Fruit fly (Drosophila melanogaster) whole organism, embryonic: ENCODE results near the gene corto.
A peak's percentile ranks its signal among the peaks of the same experiment; 100 is the strongest.

Experiments used
- ATbp ChIP-seq: fragments of 200-800 bp; sonication (Bioruptor generic); optimal IDR thresholded peaks from 2 replicates; lab custom pipeline; 2017; ENCODE audit warnings: missing biosample characterization, mild to moderate bottlenecking, missing genetic modification characterization, missing genetic modification reagents
- Asciz ChIP-seq: fragments of 200-800 bp; sonication (Bioruptor generic); optimal IDR thresholded peaks from 2 replicates; lab custom pipeline; 2017; ENCODE audit warnings: missing biosample characterization, mild to moderate bottlenecking, missing genetic modification characterization, missing genetic modification reagents
- B-H2 ChIP-seq: fragments of 200-800 bp; sonication (Bioruptor generic); optimal IDR thresholded peaks from 2 replicates; lab custom pipeline; 2018; ENCODE audit warnings: missing biosample characterization, mild to moderate bottlenecking, missing genetic modification characterization
- Bgb ChIP-seq: fragments of 200-800 bp; sonication (Bioruptor generic); IDR thresholded peaks from 2 replicates; pipeline ENCODE4 v1.3.6; 2022; ENCODE audit warnings: missing biosample characterization, missing genetic modification characterization; ENCODE audit not compliant: partially characterized antibody
- Bteb2 ChIP-seq: fragments of 200-800 bp; sonication (Bioruptor generic); optimal IDR thresholded peaks from 2 replicates; lab custom pipeline; 2016; ENCODE audit warnings: missing biosample characterization, missing genetic modification characterization
- CG10565 ChIP-seq: fragments of 200-800 bp; sonication (Bioruptor generic); optimal IDR thresholded peaks from 3 replicates; lab custom pipeline; 2016; ENCODE audit warnings: missing biosample characterization, mild to moderate bottlenecking, missing genetic modification characterization
- CG11504 ChIP-seq: fragments of 200-800 bp; sonication (Bioruptor generic); optimal IDR thresholded peaks from 3 replicates; lab custom pipeline; 2019; ENCODE audit warnings: missing biosample characterization, mild to moderate bottlenecking, missing genetic modification characterization, moderate library complexity
- CG1233 ChIP-seq: fragments of 200-800 bp; sonication (Bioruptor generic); optimal IDR thresholded peaks from 4 replicates; lab custom pipeline; 2018; ENCODE audit warnings: missing biosample characterization, mild to moderate bottlenecking, missing genetic modification characterization
- CG14667 ChIP-seq: fragments of 200-800 bp; sonication (Bioruptor generic); IDR thresholded peaks from 2 replicates; pipeline ENCODE4 v1.3.6; 2022; ENCODE audit warnings: missing biosample characterization, missing genetic modification characterization
- CG15011 ChIP-seq: fragments of 200-800 bp; sonication (Bioruptor generic); optimal IDR thresholded peaks from 3 replicates; lab custom pipeline; 2018; ENCODE audit warnings: missing biosample characterization, mild to moderate bottlenecking, missing genetic modification characterization
- CG15073 ChIP-seq: fragments of 200-800 bp; sonication (Bioruptor generic); optimal IDR thresholded peaks from 2 replicates; lab custom pipeline; 2016; ENCODE audit warnings: missing biosample characterization, missing genetic modification characterization
- CG15514 ChIP-seq: fragments of 200-800 bp; sonication (Bioruptor generic); optimal IDR thresholded peaks from 3 replicates; lab custom pipeline; 2017; ENCODE audit warnings: missing biosample characterization, missing genetic modification characterization, mild to moderate bottlenecking, moderate library complexity, missing genetic modification reagents
- CG17328 ChIP-seq: fragments of 200-800 bp; sonication (Bioruptor generic); IDR thresholded peaks from 2 replicates; pipeline ENCODE4 v1.3.6; 2022; ENCODE audit warnings: missing biosample characterization, missing genetic modification characterization
- CG17612 ChIP-seq: fragments of 200-800 bp; sonication (Bioruptor generic); IDR thresholded peaks from 2 replicates; pipeline ENCODE4 v1.3.6; 2022; ENCODE audit warnings: missing biosample characterization, missing genetic modification characterization
- CG6175 ChIP-seq: fragments of 200-800 bp; sonication (Bioruptor generic); IDR thresholded peaks from 3 replicates; pipeline ENCODE4 v1.3.6; 2022; ENCODE audit warnings: missing biosample characterization, missing genetic modification characterization
- CG6654 ChIP-seq: fragments of 200-800 bp; sonication (Bioruptor generic); optimal IDR thresholded peaks from 2 replicates; lab custom pipeline; 2017; ENCODE audit warnings: missing biosample characterization, mild to moderate bottlenecking, missing genetic modification characterization
- CkIIα-i1 ChIP-seq: fragments of 200-800 bp; sonication (Bioruptor generic); IDR thresholded peaks from 2 replicates; pipeline ENCODE4 v1.3.6; 2022; ENCODE audit warnings: missing biosample characterization, missing genetic modification characterization
- CoRest ChIP-seq: fragments of 200-800 bp; sonication (Bioruptor generic); optimal IDR thresholded peaks from 3 replicates; lab custom pipeline; 2018; ENCODE audit warnings: missing biosample characterization, mild to moderate bottlenecking, missing genetic modification characterization, moderate library complexity
- Doc2 ChIP-seq: fragments of 200-800 bp; sonication (Bioruptor generic); IDR thresholded peaks from 2 replicates; pipeline ENCODE4 v1.3.6; 2022; ENCODE audit warnings: missing biosample characterization, missing genetic modification characterization
- Dref ChIP-seq: fragments of 200-800 bp; sonication (Bioruptor generic); IDR thresholded peaks from 2 replicates; pipeline ENCODE4 v1.3.6; 2022; ENCODE audit warnings: missing biosample characterization, missing genetic modification characterization
- Ets65A ChIP-seq: fragments of 200-800 bp; sonication (Bioruptor generic); peaks from one replicate; lab custom pipeline; 2016; ENCODE audit warnings: missing biosample characterization, missing genetic modification characterization
- Gug ChIP-seq: fragments of 200-800 bp; sonication (Bioruptor generic); IDR thresholded peaks from 4 replicates; pipeline ENCODE4 v1.3.6; 2022; ENCODE audit warnings: missing biosample characterization, missing genetic modification characterization
- Hand ChIP-seq: fragments of 200-800 bp; sonication (Bioruptor generic); optimal IDR thresholded peaks from 2 replicates; lab custom pipeline; 2017; ENCODE audit warnings: mild to moderate bottlenecking, missing biosample characterization, missing genetic modification reagents, missing genetic modification characterization
- HmgD ChIP-seq: fragments of 200-800 bp; sonication (Bioruptor generic); optimal IDR thresholded peaks from 3 replicates; lab custom pipeline; 2016; ENCODE audit warnings: missing biosample characterization, missing genetic modification characterization
- Hsf ChIP-seq: fragments of 200-800 bp; sonication (Bioruptor generic); optimal IDR thresholded peaks from 3 replicates; lab custom pipeline; 2016; ENCODE audit warnings: missing biosample characterization, missing genetic modification characterization
- Optix ChIP-seq: fragments of 200-800 bp; sonication (Bioruptor generic); IDR thresholded peaks from 3 replicates; pipeline ENCODE4 v1.3.6; 2022; ENCODE audit warnings: missing biosample characterization, missing genetic modification characterization
- PHDP ChIP-seq: fragments of 200-800 bp; sonication (Bioruptor generic); optimal IDR thresholded peaks from 3 replicates; lab custom pipeline; 2018; ENCODE audit warnings: missing biosample characterization, mild to moderate bottlenecking, missing genetic modification characterization, moderate library complexity
- Sry-β ChIP-seq: fragments of 200-800 bp; sonication (Bioruptor generic); optimal IDR thresholded peaks from 2 replicates; lab custom pipeline; 2018; ENCODE audit warnings: missing biosample characterization, mild to moderate bottlenecking, missing genetic modification characterization, moderate library complexity
- Taf1 ChIP-seq: fragments of 200-800 bp; sonication (Bioruptor generic); IDR thresholded peaks from 2 replicates; pipeline ENCODE4 v1.3.6; 2022; ENCODE audit warnings: missing biosample characterization, missing genetic modification characterization
- cad ChIP-seq: fragments of >200 bp; optimal IDR thresholded peaks from 2 replicates; lab custom pipeline; 2017; ENCODE audit warnings: missing biosample characterization, missing genetic modification characterization
- ci ChIP-seq: fragments of 200-800 bp; sonication (Bioruptor generic); IDR thresholded peaks from 3 replicates; pipeline ENCODE4 v1.3.6; 2022; ENCODE audit warnings: missing biosample characterization, missing genetic modification characterization
- dpn ChIP-seq, 2 experiments: fragments of 200-800 bp; sonication (Bioruptor generic); optimal IDR thresholded peaks; 3 replicates each; lab custom pipeline; 2016; ENCODE audit warnings: missing biosample characterization in 2 of 2, missing genetic modification characterization in 2 of 2
- gce ChIP-seq: fragments of 200-800 bp; sonication (Bioruptor generic); IDR thresholded peaks from 3 replicates; pipeline ENCODE4 v1.3.6; 2022; ENCODE audit warnings: missing biosample characterization, missing genetic modification characterization
- ind ChIP-seq: fragments of 200-800 bp; sonication (Bioruptor generic); optimal IDR thresholded peaks from 3 replicates; lab custom pipeline; 2016; ENCODE audit warnings: missing biosample characterization, missing genetic modification characterization
- inv ChIP-seq: fragments of 200-800 bp; sonication (Bioruptor generic); IDR thresholded peaks from 2 replicates; pipeline ENCODE4 v1.3.6; 2022; ENCODE audit warnings: missing biosample characterization, missing genetic modification characterization; ENCODE audit not compliant: partially characterized antibody
- jing ChIP-seq: fragments of 200-800 bp; sonication (Bioruptor generic); optimal IDR thresholded peaks from 2 replicates; lab custom pipeline; 2018; ENCODE audit warnings: missing biosample characterization, mild to moderate bottlenecking, missing genetic modification characterization
- ken ChIP-seq: fragments of 200-800 bp; sonication (Bioruptor generic); IDR thresholded peaks from 3 replicates; pipeline ENCODE4 v1.3.6; 2022; ENCODE audit warnings: missing biosample characterization, missing genetic modification characterization
- klu ChIP-seq: fragments of 200-800 bp; sonication (Bioruptor generic); IDR thresholded peaks from 2 replicates; pipeline ENCODE4 v1.3.6; 2022; ENCODE audit warnings: missing biosample characterization, missing genetic modification characterization
- ranshi ChIP-seq: fragments of 200-800 bp; sonication (Bioruptor generic); IDR thresholded peaks from 2 replicates; pipeline ENCODE4 v1.3.6; 2022; ENCODE audit warnings: missing biosample characterization, missing genetic modification characterization
- sens ChIP-seq: fragments of 200-800 bp; sonication (Bioruptor generic); peaks from one replicate; lab custom pipeline; 2016; ENCODE audit warnings: missing biosample characterization, missing genetic modification characterization
- sens-2 ChIP-seq: fragments of 200-800 bp; sonication (Bioruptor generic); IDR thresholded peaks from 2 replicates; pipeline ENCODE4 v1.3.6; 2022; ENCODE audit warnings: missing biosample characterization, missing genetic modification characterization
- sima ChIP-seq: fragments of 200-800 bp; sonication (Bioruptor generic); optimal IDR thresholded peaks from 2 replicates; lab custom pipeline; 2016; ENCODE audit warnings: missing biosample characterization, missing genetic modification characterization
- sisA ChIP-seq: fragments of 200-800 bp; sonication (Bioruptor generic); IDR thresholded peaks from 2 replicates; pipeline ENCODE4 v1.3.6; 2022; ENCODE audit warnings: missing biosample characterization, missing genetic modification characterization
- slou ChIP-seq: fragments of 200-800 bp; sonication (Bioruptor generic); optimal IDR thresholded peaks from 3 replicates; lab custom pipeline; 2016; ENCODE audit warnings: missing biosample characterization, missing genetic modification characterization
- slp2 ChIP-seq: fragments of 200-800 bp; sonication (Bioruptor generic); optimal IDR thresholded peaks from 2 replicates; lab custom pipeline; 2016; ENCODE audit warnings: missing biosample characterization, missing genetic modification characterization
- tgo ChIP-seq: fragments of 200-800 bp; sonication (Bioruptor generic); IDR thresholded peaks from 3 replicates; pipeline ENCODE4 v1.3.6; 2022; ENCODE audit warnings: missing biosample characterization, missing genetic modification characterization
- trem ChIP-seq: fragments of 200-800 bp; optimal IDR thresholded peaks from 3 replicates; lab custom pipeline; 2019; ENCODE audit warnings: missing biosample characterization, mild to moderate bottlenecking, missing genetic modification characterization, moderate library complexity
- ttk ChIP-seq: fragments of 200-800 bp; sonication (Bioruptor generic); IDR thresholded peaks from 2 replicates; pipeline ENCODE4 v2.1.2; 2022; ENCODE audit warnings: missing biosample characterization, missing genetic modification characterization
- tup ChIP-seq: fragments of 200-800 bp; sonication (Bioruptor generic); optimal IDR thresholded peaks from 2 replicates; lab custom pipeline; 2016; ENCODE audit warnings: missing biosample characterization, mild to moderate bottlenecking, missing genetic modification characterization, moderate library complexity
- unc-4 ChIP-seq: fragments of 200-800 bp; sonication (Bioruptor generic); IDR thresholded peaks from 2 replicates; pipeline ENCODE4 v1.3.6; 2022; ENCODE audit warnings: missing biosample characterization, missing genetic modification characterization; ENCODE audit not compliant: partially characterized antibody
- zfh2 ChIP-seq: fragments of 200-800 bp; sonication (Bioruptor generic); optimal IDR thresholded peaks from 2 replicates; lab custom pipeline; 2016; ENCODE audit warnings: missing biosample characterization, missing genetic modification characterization

corto gene

dm6 chr3R:5053611-5054133, 33.2 kb downstream of the corto start (continued):
- TF ChIP-seq sima = peak; percentile 44
- TF ChIP-seq Hsf = peak; percentile 40
- TF ChIP-seq Bgb (GFP tag; lab: Robert Waterston, UW) = no peak
- TF ChIP-seq CG17328 (GFP tag; lab: Robert Waterston, UW) = peak; percentile 86
- TF ChIP-seq HmgD (GFP tag; lab: Kevin White, UChicago) = peak; percentile 2
- peak; percentile 85 for TF ChIP-seq gce (GFP tag; lab: Robert Waterston, UW)
- peak; percentile 61 for TF ChIP-seq CG11504
- no peak for TF ChIP-seq ind (GFP tag; lab: Kevin White, UChicago)
- no peak for TF ChIP-seq ttk
- TF ChIP-seq CG1233 (GFP tag; lab: Kevin White, UChicago) = peak; percentile 77
- no peak for TF ChIP-seq Taf1
- no peak; the same call in 3 of the 4 replicates for TF ChIP-seq Gug (GFP tag; lab: Robert Waterston, UW)
- no peak for TF ChIP-seq Ets65A (GFP tag; lab: Kevin White, UChicago)
- no peak for TF ChIP-seq sisA (GFP tag; lab: Robert Waterston, UW)
- TF ChIP-seq CG15011 (GFP tag; lab: Kevin White, UChicago) = peak; percentile 61
- no peak; the same call in 1 of the 2 replicates for TF ChIP-seq CkIIα-i1 (GFP tag; lab: Robert Waterston, UW)
- no peak for TF ChIP-seq B-H2
- peak; percentile 98 for TF ChIP-seq ATbp
- peak; percentile 35 to 57 for TF ChIP-seq dpn (GFP tag; optimal IDR thresholded peaks at IDR 0.05; lab: Kevin White, UChicago)
- no peak for TF ChIP-seq zfh2 (GFP tag; lab: Kevin White, UChicago)
- TF ChIP-seq CG15073 (GFP tag; lab: Kevin White, UChicago) = peak; percentile 41
- peak; percentile 65; the same call in 1 of the 2 replicates for TF ChIP-seq sens-2 (GFP tag; lab: Robert Waterston, UW)
- TF ChIP-seq Optix (GFP tag; lab: Robert Waterston, UW) = peak; percentile 67; the same call in 1 of the 3 replicates
- TF ChIP-seq CG6654 (GFP tag; lab: Kevin White, UChicago) = no peak
- TF ChIP-seq CG10565 = peak; percentile 25
- TF ChIP-seq Dref (GFP tag; lab: Robert Waterston, UW) = peak; percentile 16; the same call in 1 of the 2 replicates
- TF ChIP-seq CG17612 (GFP tag; lab: Robert Waterston, UW) = peak; percentile 69
- TF ChIP-seq inv = no peak
- TF ChIP-seq trem = peak; percentile 48
- TF ChIP-seq sens (GFP tag; lab: Kevin White, UChicago) = peak; percentile 98
- peak; percentile 55 for TF ChIP-seq klu (GFP tag; lab: Robert Waterston, UW)
- TF ChIP-seq tup (GFP tag; lab: Kevin White, UChicago) = peak; percentile 82
- TF ChIP-seq Bteb2 (GFP tag; lab: Kevin White, UChicago) = no peak
- TF ChIP-seq Hand = no peak
- TF ChIP-seq CG14667 (GFP tag; lab: Robert Waterston, UW) = no peak
- TF ChIP-seq CG6175 (GFP tag; lab: Robert Waterston, UW) = peak; percentile 83
- TF ChIP-seq unc-4 (GFP tag; lab: Robert Waterston, UW) = no peak
- TF ChIP-seq CoRest (tag; lab: Kevin White, UChicago) = peak; percentile 59
- peak; percentile 94 for TF ChIP-seq ci (GFP tag; lab: Robert Waterston, UW)
- peak; percentile 93 for TF ChIP-seq Asciz (GFP tag; lab: Kevin White, UChicago)
- no peak for TF ChIP-seq cad
- peak; percentile 60; the same call in 2 of the 3 replicates for TF ChIP-seq ken
- no peak for TF ChIP-seq Doc2
- peak; percentile 47; the same call in 1 of the 3 replicates for TF ChIP-seq tgo (GFP tag; lab: Robert Waterston, UW)
- TF ChIP-seq ranshi = peak; percentile 69; the same call in 1 of the 2 replicates
- peak; percentile 57 for TF ChIP-seq Sry-β
- TF ChIP-seq CG15514 (GFP tag; lab: Kevin White, UChicago) = peak; percentile 60
- peak; percentile 22 for TF ChIP-seq slou (GFP tag; lab: Kevin White, UChicago)
- TF ChIP-seq jing (GFP tag; lab: Kevin White, UChicago) = peak; percentile 22
- TF ChIP-seq slp2 (GFP tag; lab: Kevin White, UChicago) = peak; percentile 20
- peak; percentile 80 for TF ChIP-seq PHDP
